Fruit fly (Drosophila melanogaster) whole organism, embryonic: Measurements from ENCODE around the gene Gga.
A peak's percentile ranks its signal among the peaks of the same experiment; 100 is the strongest.

ENCODE experiments used
- B-H1 ChIP-seq: fragments of 200-800 bp; sonication (Bioruptor generic); IDR thresholded peaks from 3 replicates; pipeline ENCODE4 v1.3.6; 2022; ENCODE audit warnings: missing biosample characterization, missing genetic modification characterization
- Bteb2 ChIP-seq: fragments of 200-800 bp; sonication (Bioruptor generic); optimal IDR thresholded peaks from 2 replicates; lab custom pipeline; 2016; ENCODE audit warnings: missing biosample characterization, missing genetic modification characterization
- CG1024 ChIP-seq: fragments of 200-800 bp; sonication (Bioruptor generic); IDR thresholded peaks from 2 replicates; pipeline ENCODE4 v1.3.6; 2022; ENCODE audit warnings: missing biosample characterization, missing genetic modification characterization
- CG10654 ChIP-seq: fragments of 200-800 bp; sonication (Bioruptor generic); optimal IDR thresholded peaks from 2 replicates; lab custom pipeline; 2016; ENCODE audit warnings: missing biosample characterization, missing genetic modification characterization
- CG11085 ChIP-seq: fragments of 200-800 bp; sonication (Bioruptor generic); IDR thresholded peaks from 2 replicates; pipeline ENCODE4 v1.3.6; 2022; ENCODE audit warnings: missing biosample characterization, missing genetic modification characterization
- CG11456 ChIP-seq: fragments of 200-800 bp; sonication (Bioruptor generic); IDR thresholded peaks from 3 replicates; pipeline ENCODE4 v1.3.6; 2022; ENCODE audit warnings: missing biosample characterization, missing genetic modification characterization
- CG12391 ChIP-seq: fragments of 200-800 bp; sonication (Bioruptor generic); optimal IDR thresholded peaks from 3 replicates; lab custom pipeline; 2018; ENCODE audit warnings: missing biosample characterization, mild to moderate bottlenecking, missing genetic modification characterization, moderate library complexity
- CG14667 ChIP-seq: fragments of 200-800 bp; sonication (Bioruptor generic); IDR thresholded peaks from 2 replicates; pipeline ENCODE4 v1.3.6; 2022; ENCODE audit warnings: missing biosample characterization, missing genetic modification characterization
- CG14965 ChIP-seq: fragments of 200-800 bp; sonication (Bioruptor generic); optimal IDR thresholded peaks from 2 replicates; lab custom pipeline; 2016; ENCODE audit warnings: missing biosample characterization, missing genetic modification characterization, borderline replicate concordance
- CG15514 ChIP-seq: fragments of 200-800 bp; sonication (Bioruptor generic); optimal IDR thresholded peaks from 3 replicates; lab custom pipeline; 2017; ENCODE audit warnings: missing biosample characterization, missing genetic modification characterization, mild to moderate bottlenecking, moderate library complexity, missing genetic modification reagents
- CG32767 ChIP-seq: fragments of 200-800 bp; sonication (Bioruptor generic); IDR thresholded peaks from 2 replicates; pipeline ENCODE4 v1.3.6; 2022; ENCODE audit warnings: missing biosample characterization, missing genetic modification characterization
- CG32772 ChIP-seq: fragments of 200-800 bp; sonication (Bioruptor generic); IDR thresholded peaks from 2 replicates; pipeline ENCODE4 v1.3.6; 2022; ENCODE audit warnings: missing biosample characterization, missing genetic modification characterization
- CG4328 ChIP-seq: fragments of 200-800 bp; sonication (Bioruptor generic); optimal IDR thresholded peaks from 3 replicates; lab custom pipeline; 2017; ENCODE audit warnings: missing biosample characterization, missing genetic modification reagents, missing genetic modification characterization
- CG4730 ChIP-seq: fragments of 200-800 bp; sonication (Bioruptor generic); IDR thresholded peaks from 2 replicates; pipeline ENCODE4 v1.3.6; 2022; ENCODE audit warnings: missing biosample characterization, missing genetic modification characterization
- CG5180 ChIP-seq: fragments of 200-800 bp; sonication (Bioruptor generic); optimal IDR thresholded peaks from 3 replicates; lab custom pipeline; 2017; ENCODE audit warnings: missing biosample characterization, missing genetic modification characterization, mild to moderate bottlenecking, moderate library complexity, missing genetic modification reagents
- CG7271 ChIP-seq: fragments of 200-800 bp; sonication (Bioruptor generic); optimal IDR thresholded peaks from 2 replicates; lab custom pipeline; 2018; ENCODE audit warnings: missing biosample characterization, mild to moderate bottlenecking, missing genetic modification characterization, moderate library complexity
- CG7745 ChIP-seq: fragments of 200-800 bp; sonication (Bioruptor generic); optimal IDR thresholded peaks from 2 replicates; lab custom pipeline; 2018; ENCODE audit warnings: missing biosample characterization, mild to moderate bottlenecking, missing genetic modification characterization, moderate library complexity
- CG8924 ChIP-seq: fragments of 200-800 bp; optimal IDR thresholded peaks from 3 replicates; lab custom pipeline; 2019; ENCODE audit warnings: missing biosample characterization, mild to moderate bottlenecking, missing genetic modification characterization, moderate library complexity
- CG9797 ChIP-seq: fragments of 200-800 bp; sonication (Bioruptor generic); optimal IDR thresholded peaks from 3 replicates; lab custom pipeline; 2018; ENCODE audit warnings: missing biosample characterization, mild to moderate bottlenecking, missing genetic modification characterization
- Chrac-16 ChIP-seq: fragments of 200-800 bp; sonication (Bioruptor generic); optimal IDR thresholded peaks from 3 replicates; lab custom pipeline; 2016; ENCODE audit warnings: missing biosample characterization, missing genetic modification characterization
- Dfd ChIP-seq, 2 experiments: fragments of >200 bp; optimal IDR thresholded peaks; 2 replicates each; lab custom pipeline; 2017; ENCODE audit warnings: missing biosample characterization in 2 of 2, missing genetic modification characterization in 2 of 2
- Dll ChIP-seq: fragments of 200-800 bp; sonication (Bioruptor generic); IDR thresholded peaks from 4 replicates; pipeline ENCODE4 v1.3.6; 2022; ENCODE audit warnings: missing biosample characterization, missing genetic modification characterization; ENCODE audit not compliant: partially characterized antibody
- Eip74EF ChIP-seq, 2 experiments: fragments of 200-800 bp in 1 of 2; fragments of >200 bp in 1 of 2; sonication (Bioruptor generic) in 1 of 2; optimal IDR thresholded peaks; 2 replicates each; lab custom pipeline; 2017 to 2019; ENCODE audit warnings: missing biosample characterization in 2 of 2, missing genetic modification characterization in 2 of 2, mild to moderate bottlenecking in 1 of 2, moderate library complexity in 1 of 2
- HHEX ChIP-seq: fragments of 200-800 bp; sonication (Bioruptor generic); optimal IDR thresholded peaks from 3 replicates; lab custom pipeline; 2017; ENCODE audit warnings: missing biosample characterization, mild to moderate bottlenecking, missing genetic modification characterization, missing genetic modification reagents
- HmgD ChIP-seq: fragments of 200-800 bp; sonication (Bioruptor generic); optimal IDR thresholded peaks from 3 replicates; lab custom pipeline; 2016; ENCODE audit warnings: missing biosample characterization, missing genetic modification characterization
- Hr51 ChIP-seq, 2 experiments: fragments of 200-800 bp; sonication (Bioruptor generic); optimal IDR thresholded peaks; 2 replicates in 1 of 2; 3 replicates in 1 of 2; lab custom pipeline; 2016 to 2018; ENCODE audit warnings: missing biosample characterization in 2 of 2, missing genetic modification characterization in 2 of 2, mild to moderate bottlenecking in 1 of 2, moderate library complexity in 1 of 2
- MBD-R2 ChIP-seq: fragments of 200-800 bp; sonication (Bioruptor generic); IDR thresholded peaks from 2 replicates; pipeline ENCODE4 v1.3.6; 2022; ENCODE audit warnings: missing biosample characterization, missing genetic modification characterization
- MESR4 ChIP-seq: fragments of 200-800 bp; sonication (Bioruptor generic); optimal IDR thresholded peaks from 2 replicates; lab custom pipeline; 2018; ENCODE audit warnings: missing biosample characterization, mild to moderate bottlenecking, missing genetic modification characterization, moderate library complexity
- Max ChIP-seq: fragments of 200-800 bp; sonication (Bioruptor generic); optimal IDR thresholded peaks from 2 replicates; lab custom pipeline; 2016; ENCODE audit warnings: missing biosample characterization, mild to moderate bottlenecking, missing genetic modification characterization
- Oli ChIP-seq: fragments of 200-800 bp; sonication (Bioruptor generic); optimal IDR thresholded peaks from 2 replicates; lab custom pipeline; 2018; ENCODE audit warnings: missing biosample characterization, mild to moderate bottlenecking, missing genetic modification characterization, moderate library complexity
- Ptx1 ChIP-seq: fragments of 200-800 bp; sonication (Bioruptor generic); IDR thresholded peaks from 2 replicates; pipeline ENCODE4 v1.3.6; 2022; ENCODE audit warnings: missing biosample characterization, missing genetic modification characterization
- Ravus ChIP-seq: fragments of 200-800 bp; sonication (Bioruptor generic); IDR thresholded peaks from 2 replicates; pipeline ENCODE4 v1.3.6; 2022; ENCODE audit warnings: missing biosample characterization, missing genetic modification characterization
- cad ChIP-seq: fragments of >200 bp; optimal IDR thresholded peaks from 2 replicates; lab custom pipeline; 2017; ENCODE audit warnings: missing biosample characterization, missing genetic modification characterization
- crc ChIP-seq: fragments of 200-800 bp; sonication (Bioruptor generic); optimal IDR thresholded peaks from 2 replicates; lab custom pipeline; 2016; ENCODE audit warnings: missing biosample characterization, missing genetic modification characterization
- crol ChIP-seq: fragments of 200-800 bp; sonication (Bioruptor generic); IDR thresholded peaks from 2 replicates; pipeline ENCODE4 v1.3.6; 2022; ENCODE audit warnings: missing biosample characterization, missing genetic modification characterization
- dimm ChIP-seq: fragments of 200-800 bp; sonication (Bioruptor generic); IDR thresholded peaks from 2 replicates; pipeline ENCODE4 v1.3.6; 2022; ENCODE audit warnings: missing biosample characterization, missing genetic modification characterization
- disco-r ChIP-seq: fragments of 200-800 bp; sonication (Bioruptor generic); optimal IDR thresholded peaks from 2 replicates; lab custom pipeline; 2016; ENCODE audit warnings: missing biosample characterization, missing genetic modification characterization
- en ChIP-seq: fragments of 200-800 bp; sonication (Bioruptor generic); optimal IDR thresholded peaks from 2 replicates; lab custom pipeline; 2016; ENCODE audit warnings: missing biosample characterization, missing genetic modification characterization
- esg ChIP-seq: fragments of 200-800 bp; sonication (Bioruptor generic); conservative IDR thresholded peaks from 2 replicates; pipeline ENCODE4 v1.3.6; 2022; ENCODE audit warnings: missing biosample characterization, missing genetic modification characterization
- fd96Cb ChIP-seq: fragments of 200-800 bp; sonication (Bioruptor generic); optimal IDR thresholded peaks from 2 replicates; lab custom pipeline; 2018; ENCODE audit warnings: missing biosample characterization, mild to moderate bottlenecking, missing genetic modification characterization, moderate library complexity
- grau ChIP-seq: fragments of 200-800 bp; optimal IDR thresholded peaks from 3 replicates; lab custom pipeline; 2019; ENCODE audit warnings: missing biosample characterization, mild to moderate bottlenecking, missing genetic modification characterization, moderate library complexity
- grn ChIP-seq: fragments of 200-800 bp; sonication (Bioruptor generic); optimal IDR thresholded peaks from 3 replicates; lab custom pipeline; 2017; ENCODE audit warnings: missing biosample characterization, missing genetic modification characterization
- her ChIP-seq: fragments of 200-800 bp; sonication (Bioruptor generic); optimal IDR thresholded peaks from 2 replicates; lab custom pipeline; 2016; ENCODE audit warnings: missing biosample characterization, missing genetic modification characterization
- mirr ChIP-seq: fragments of 200-800 bp; sonication (Bioruptor generic); optimal IDR thresholded peaks from 3 replicates; lab custom pipeline; 2018; ENCODE audit warnings: missing biosample characterization, mild to moderate bottlenecking, missing genetic modification characterization
- pan ChIP-seq, 4 experiments: fragments of >200 bp in 3 of 4; fragments of 200-800 bp in 1 of 4; sonication (Bioruptor generic) in 1 of 4; optimal IDR thresholded peaks in 3 of 4; IDR thresholded peaks in 1 of 4; 2 replicates each; pipeline versions ENCODE4 v1.3.6 to Lab custom; 2017 to 2022; ENCODE audit warnings: missing biosample characterization in 2 of 4, missing genetic modification characterization in 2 of 4, mixed read lengths in 1 of 4
- pita ChIP-seq: fragments of 200-800 bp; sonication (Bioruptor generic); optimal IDR thresholded peaks from 2 replicates; lab custom pipeline; 2017; ENCODE audit warnings: missing biosample characterization, mild to moderate bottlenecking, missing genetic modification characterization
- pros ChIP-seq: fragments of 200-800 bp; sonication (Bioruptor generic); optimal IDR thresholded peaks from 3 replicates; lab custom pipeline; 2019; ENCODE audit warnings: missing biosample characterization, mild to moderate bottlenecking, missing genetic modification characterization, moderate library complexity
- ranshi ChIP-seq: fragments of 200-800 bp; sonication (Bioruptor generic); IDR thresholded peaks from 2 replicates; pipeline ENCODE4 v1.3.6; 2022; ENCODE audit warnings: missing biosample characterization, missing genetic modification characterization
- ttk ChIP-seq: fragments of 200-800 bp; sonication (Bioruptor generic); IDR thresholded peaks from 2 replicates; pipeline ENCODE4 v2.1.2; 2022; ENCODE audit warnings: missing biosample characterization, missing genetic modification characterization

Gga gene

dm6 chrX:9554346-9554808, 46.5 kb upstream of the Gga start, which contains the start of gene RpS28b:
RpS28b (plus strand) TSS chrX:9554623.
- TF ChIP-seq MBD-R2 (GFP tag; lab: Robert Waterston, UW), result peak; percentile 47; the same call in 1 of the 2 replicates
- TF ChIP-seq Ravus (GFP tag; lab: Robert Waterston, UW), result no peak; the same call in 1 of the 2 replicates
- peak; percentile 72 for TF ChIP-seq CG12391 (tag; lab: Kevin White, UChicago)
- peak; percentile 66 for TF ChIP-seq fd96Cb (tag; lab: Kevin White, UChicago)
- peak; percentile 89 for TF ChIP-seq CG4730 (GFP tag; lab: Robert Waterston, UW)
- peak; percentile 73 for TF ChIP-seq CG14965 (GFP tag; lab: Kevin White, UChicago)
- TF ChIP-seq CG10654, result peak; percentile 78
- TF ChIP-seq disco-r (GFP tag; lab: Kevin White, UChicago), result peak; percentile 82
- TF ChIP-seq MESR4 (GFP tag; lab: Kevin White, UChicago), result peak; percentile 98
- peak; percentile 85 for TF ChIP-seq CG14667 (GFP tag; lab: Robert Waterston, UW)
- peak; percentile 91 for TF ChIP-seq CG32772 (GFP tag; lab: Robert Waterston, UW)
- TF ChIP-seq Oli, result peak; percentile 72
- TF ChIP-seq her (GFP tag; lab: Kevin White, UChicago), result peak; percentile 91
- no peak for TF ChIP-seq CG7745 (tag; lab: Kevin White, UChicago)
- peak; percentile 90 for TF ChIP-seq CG15514
- no peak for TF ChIP-seq grn (GFP tag; lab: Kevin White, UChicago)
- TF ChIP-seq Ptx1, result peak; percentile 86
- TF ChIP-seq crol (GFP tag; lab: Robert Waterston, UW), result peak; percentile 43; the same call in 1 of the 2 replicates
- TF ChIP-seq Bteb2, result peak; percentile 64
- peak; percentile 96 for TF ChIP-seq mirr (GFP tag; lab: Kevin White, UChicago)
- TF ChIP-seq HHEX (GFP tag; lab: Kevin White, UChicago), result peak; percentile 95
- TF ChIP-seq CG32767 (GFP tag; lab: Robert Waterston, UW), result peak; percentile 61
- TF ChIP-seq HmgD (GFP tag; lab: Kevin White, UChicago), result peak; percentile 66
- peak; percentile 99 for TF ChIP-seq CG11456
- peak; percentile 10 for TF ChIP-seq pros
- peak; percentile 73 for TF ChIP-seq Max (GFP tag; lab: Kevin White, UChicago)
- peak in 1 of 2 experiments; percentile 61 for TF ChIP-seq Eip74EF (GFP tag; optimal IDR thresholded peaks at IDR 0.05; lab: Kevin White, UChicago)
- peak; percentile 44; the same call in 1 of the 2 replicates for TF ChIP-seq esg
- peak; percentile 50 for TF ChIP-seq CG8924 (tag; lab: Kevin White, UChicago)
- TF ChIP-seq grau (tag; lab: Kevin White, UChicago), result peak; percentile 68
- TF ChIP-seq Chrac-16 (GFP tag; lab: Kevin White, UChicago), result peak; percentile 17
- peak; percentile 82 for TF ChIP-seq CG7271 (tag; lab: Kevin White, UChicago)
- no peak for TF ChIP-seq cad (GFP tag; lab: Kevin White, UChicago)
- peak; percentile 48 for TF ChIP-seq CG9797 (GFP tag; lab: Kevin White, UChicago)
- TF ChIP-seq CG4328 (GFP tag; lab: Kevin White, UChicago), result peak; percentile 93
- peak; percentile 64 for TF ChIP-seq Dll (GFP tag; lab: Robert Waterston, UW)
- TF ChIP-seq CG5180 (GFP tag; lab: Kevin White, UChicago), result peak; percentile 82
- peak; percentile 84; the same call in 2 of the 3 replicates for TF ChIP-seq B-H1
- peak in 1 of 2 experiments; percentile 85 for TF ChIP-seq Hr51 (GFP tag; optimal IDR thresholded peaks at IDR 0.05; lab: Kevin White, UChicago)
- TF ChIP-seq pan (optimal IDR thresholded peaks at IDR 0.05; lab: Kevin White, UChicago), result no peak
- TF ChIP-seq pan (GFP tag; optimal IDR thresholded peaks at IDR 0.05 in 1 of 2, IDR thresholded peaks at IDR 0.05 in 1 of 2), result peak in 1 of 2 experiments; percentile 88
- no peak for TF ChIP-seq Dfd (GFP tag; optimal IDR thresholded peaks at IDR 0.05; lab: Kevin White, UChicago)
- peak; percentile 80 for TF ChIP-seq en
- TF ChIP-seq CG11085, result peak; percentile 96
- no peak for TF ChIP-seq pita (GFP tag; lab: Kevin White, UChicago)
- TF ChIP-seq ranshi, result peak; percentile 90
- peak; percentile 83 for TF ChIP-seq dimm (GFP tag; lab: Robert Waterston, UW)
- TF ChIP-seq crc (GFP tag; lab: Kevin White, UChicago), result peak; percentile 69
- TF ChIP-seq ttk (GFP tag; lab: Robert Waterston, UW), result peak; percentile 90
- TF ChIP-seq CG1024 (GFP tag; lab: Robert Waterston, UW), result peak; percentile 92
